Fruit fly (Drosophila melanogaster) whole organism, adult: ENCODE results near the gene CG9776.

ENCODE experiments used
- CG7101 ChIP-seq: fragments of 200-800 bp; sonication (Bioruptor generic); optimal IDR thresholded peaks from 2 replicates; lab custom pipeline; 2018; ENCODE audit warnings: missing biosample characterization, mild to moderate bottlenecking, missing genetic modification characterization, moderate library complexity
- Mnt ChIP-seq: fragments of 200-800 bp; sonication (Bioruptor generic); optimal IDR thresholded peaks from 2 replicates; lab custom pipeline; 2016; ENCODE audit warnings: missing biosample characterization, mild to moderate bottlenecking, missing genetic modification characterization
- ovo ChIP-seq: fragments of 200-800 bp; sonication (Bioruptor generic); optimal IDR thresholded peaks from 2 replicates; lab custom pipeline; 2016; ENCODE audit warnings: missing biosample characterization, missing genetic modification characterization

DNA sequence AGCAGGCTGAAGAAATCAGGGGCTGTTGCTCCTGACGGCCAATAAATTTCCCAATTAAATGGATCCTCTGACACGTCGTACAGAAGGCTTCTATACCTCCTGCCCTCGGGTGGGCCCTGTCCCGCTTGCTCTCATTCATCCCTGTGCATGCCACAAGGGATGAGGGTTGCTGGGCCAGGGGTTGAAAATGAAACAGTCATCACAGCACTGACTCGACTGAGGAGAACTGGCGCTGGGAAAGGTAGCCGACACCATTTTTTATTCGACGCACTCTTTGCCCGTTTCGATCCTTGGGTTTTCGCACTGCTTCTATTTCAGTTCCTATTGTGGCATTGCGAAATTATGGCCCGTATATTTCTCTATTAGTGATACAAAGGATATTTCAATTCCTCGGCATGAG, 7.3 kb upstream of the CG9776 start:
- no peak for TF ChIP-seq Mnt
- TF ChIP-seq CG7101 (tag; lab: Kevin White, UChicago) = no peak
- TF ChIP-seq ovo (GFP tag; lab: Kevin White, UChicago) = no peak
